Fruit fly (Drosophila melanogaster): ENCODE results near the gene CG34012.
"Not testable (repeated sequence)": the region's sequence is repeated elsewhere in the genome, so short reads cannot be mapped to it uniquely, and the experiment has no call there.

dm6 chr3L:11132055-11132454 is 22.8 kb upstream of the CG34012 start, which contains the start of gene CG32074:
- TF ChIP-seq CG8478, CTCF (optimal IDR thresholded peaks at IDR 0.05): not testable (repeated sequence)
